Worm (Caenorhabditis elegans): ENCODE results near the gene T24B8.7.

- TF ChIP-seq unc-86 (tag; optimal IDR thresholded peaks at IDR 0.05), result no peak
- TF ChIP-seq sox-4 (tag; optimal IDR thresholded peaks at IDR 0.05), result no peak
Observed at ce11 chrII:9097302-9097701, 43.8 kb upstream of the T24B8.7 start.
